Worm (Caenorhabditis elegans): Measurements from ENCODE around the gene brc-2.
A peak's percentile ranks its signal among the peaks of the same experiment; 100 is the strongest.

brc-2 gene

DNA sequence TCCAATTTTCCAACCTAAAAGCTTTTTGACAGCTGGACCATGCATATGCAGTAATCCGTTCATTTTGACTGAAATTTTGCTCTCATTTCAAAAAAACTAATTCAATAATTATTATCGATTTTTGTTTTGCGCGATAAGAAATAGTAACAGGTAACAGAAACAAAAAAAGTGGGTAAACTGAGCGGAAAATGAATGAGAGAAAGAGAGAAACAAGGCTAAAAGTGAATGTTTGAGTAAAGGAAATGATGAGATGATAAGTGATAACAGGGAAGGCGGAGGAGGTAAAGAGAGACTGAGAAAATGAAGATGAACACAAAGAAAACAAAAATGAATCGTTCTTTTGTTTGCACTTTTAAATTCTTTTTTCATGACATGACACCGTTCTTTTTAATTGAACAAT, 39.0 kb downstream of the brc-2 start, which contains the start of gene sma-3 (continued):
- TF ChIP-seq vab-15 (tag; optimal IDR thresholded peaks at IDR 0.05) (no peak), nhr-12 (tag; optimal IDR thresholded peaks at IDR 0.05) (no peak), mdl-1 (tag; optimal IDR thresholded peaks at IDR 0.05) (no peak), pag-3 (tag; optimal IDR thresholded peaks at IDR 0.05; ENCODE audit: borderline replicate concordance, insufficient read depth) (no peak), zip-4 (GFP tag; optimal IDR thresholded peaks at IDR 0.05) (no peak), xbp-1 (tag; optimal IDR thresholded peaks at IDR 0.05) (no peak), tlp-1 (tag; optimal IDR thresholded peaks at IDR 0.05) (no peak), lin-14 (GFP tag; optimal IDR thresholded peaks at IDR 0.05) (peak; percentile 64), ztf-11 (tag; optimal IDR thresholded peaks at IDR 0.05) (no peak), unc-130 (tag; optimal IDR thresholded peaks at IDR 0.05) (no peak), fos-1 (tag; optimal IDR thresholded peaks at IDR 0.05) (no peak), pax-3 (tag; optimal IDR thresholded peaks at IDR 0.05) (no peak), nhr-28 (tag; optimal IDR thresholded peaks at IDR 0.05) (no peak), elt-2 (tag; optimal IDR thresholded peaks at IDR 0.05) (peak; percentile 10), nhr-77 (tag; optimal IDR thresholded peaks at IDR 0.05) (no peak), lin-13 (GFP tag; optimal IDR thresholded peaks at IDR 0.05) (no peak), sox-4 (tag; optimal IDR thresholded peaks at IDR 0.05) (no peak), lin-35 (GFP tag; optimal IDR thresholded peaks at IDR 0.05) (peak in 1 of 2 experiments; percentile 22), dsc-1 (tag; optimal IDR thresholded peaks at IDR 0.05) (no peak), nhr-47 (tag; optimal IDR thresholded peaks at IDR 0.05) (no peak), mep-1 (tag; optimal IDR thresholded peaks at IDR 0.05) (peak; percentile 7), nhr-19 (GFP tag; conservative IDR thresholded peaks at IDR 0.05) (no peak), zag-1 (tag; optimal IDR thresholded peaks at IDR 0.05) (no peak), swsn-7 (tag; optimal IDR thresholded peaks at IDR 0.05) (no peak), ceh-88 (GFP tag; IDR thresholded peaks at IDR 0.05) (no peak), F16B12.6 (tag; optimal IDR thresholded peaks at IDR 0.05) (no peak), C34B4.2 (tag; optimal IDR thresholded peaks at IDR 0.05) (no peak), irx-1 (tag; optimal IDR thresholded peaks at IDR 0.05) (no peak), ets-5 (GFP tag; IDR thresholded peaks at IDR 0.05) (no peak), rnt-1 (tag; optimal IDR thresholded peaks at IDR 0.05) (no peak), ceh-63 (GFP tag; optimal IDR thresholded peaks at IDR 0.05) (no peak), hpl-2 (GFP tag; optimal IDR thresholded peaks at IDR 0.05) (no peak), sptf-1 (tag; optimal IDR thresholded peaks at IDR 0.05) (no peak), nhr-71 (tag; optimal IDR thresholded peaks at IDR 0.05) (no peak), ces-1 (GFP tag; optimal IDR thresholded peaks at IDR 0.05) (no peak), lin-39 (tag; optimal IDR thresholded peaks at IDR 0.05) (no peak), lsy-2 (tag; optimal IDR thresholded peaks at IDR 0.05) (peak in 1 of 2 experiments; percentile 16), ceh-82 (tag; optimal IDR thresholded peaks at IDR 0.05) (no peak), egl-13 (tag; optimal IDR thresholded peaks at IDR 0.05) (no peak), nhr-90 (tag; optimal IDR thresholded peaks at IDR 0.05; ENCODE audit: poor library complexity) (no peak), nhr-84 (tag; optimal IDR thresholded peaks at IDR 0.05) (no peak), fkh-4 (tag; optimal IDR thresholded peaks at IDR 0.05; ENCODE audit: borderline replicate concordance) (no peak), hlh-4 (tag; optimal IDR thresholded peaks at IDR 0.05) (no peak), ztf-4 (tag; optimal IDR thresholded peaks at IDR 0.05) (no peak), elt-3 (tag; optimal IDR thresholded peaks at IDR 0.05) (peak in 3 of 6 experiments; percentile 18 to 81 (median 19)), alr-1 (tag; optimal IDR thresholded peaks at IDR 0.05; ENCODE audit: borderline replicate concordance) (no peak), ceh-8 (GFP tag; optimal IDR thresholded peaks at IDR 0.05) (no peak), aha-1 (tag; optimal IDR thresholded peaks at IDR 0.05) (no peak), mef-2 (tag; optimal IDR thresholded peaks at IDR 0.05) (no peak), pqm-1 (tag; optimal IDR thresholded peaks at IDR 0.05) (no peak), C04F5.9 (tag; optimal IDR thresholded peaks at IDR 0.05) (no peak), snu-23 (GFP tag; optimal IDR thresholded peaks at IDR 0.05) (peak; percentile 3), unc-62 (GFP tag; optimal IDR thresholded peaks at IDR 0.05) (no peak), unc-98 (GFP tag; IDR thresholded peaks at IDR 0.05) (no peak)

Data from whole organism, L1 larva.